Fruit fly (Drosophila melanogaster) whole organism, embryonic: ENCODE results near the gene Zir.
A peak's percentile ranks its signal among the peaks of the same experiment; 100 is the strongest.

Experiments
- Asciz ChIP-seq: fragments of 200-800 bp; sonication (Bioruptor generic); optimal IDR thresholded peaks from 2 replicates; lab custom pipeline; 2017; ENCODE audit warnings: missing biosample characterization, mild to moderate bottlenecking, missing genetic modification characterization, missing genetic modification reagents
- Bgb ChIP-seq: fragments of 200-800 bp; sonication (Bioruptor generic); IDR thresholded peaks from 2 replicates; pipeline ENCODE4 v1.3.6; 2022; ENCODE audit warnings: missing biosample characterization, missing genetic modification characterization; ENCODE audit not compliant: partially characterized antibody
- Blimp-1 ChIP-seq: fragments of 200-800 bp; sonication (Bioruptor generic); optimal IDR thresholded peaks from 3 replicates; lab custom pipeline; 2018; ENCODE audit warnings: missing biosample characterization, missing genetic modification characterization, mild to moderate bottlenecking, moderate library complexity, missing genetic modification reagents
- CG10274 ChIP-seq: fragments of 200-800 bp; sonication (Bioruptor generic); optimal IDR thresholded peaks from 3 replicates; lab custom pipeline; 2017; ENCODE audit warnings: missing biosample characterization, mild to moderate bottlenecking, missing genetic modification characterization
- CG10543 ChIP-seq: fragments of 200-800 bp; sonication (Bioruptor generic); optimal IDR thresholded peaks from 3 replicates; lab custom pipeline; 2017; ENCODE audit warnings: missing biosample characterization, mild to moderate bottlenecking, missing genetic modification characterization, moderate library complexity
- CG10565 ChIP-seq: fragments of 200-800 bp; sonication (Bioruptor generic); optimal IDR thresholded peaks from 3 replicates; lab custom pipeline; 2016; ENCODE audit warnings: missing biosample characterization, mild to moderate bottlenecking, missing genetic modification characterization
- CG11247 ChIP-seq: fragments of 200-800 bp; sonication (Bioruptor generic); IDR thresholded peaks from 2 replicates; pipeline ENCODE4 v1.3.6; 2022; ENCODE audit warnings: missing biosample characterization, missing genetic modification characterization
- CG11504 ChIP-seq: fragments of 200-800 bp; sonication (Bioruptor generic); optimal IDR thresholded peaks from 3 replicates; lab custom pipeline; 2019; ENCODE audit warnings: missing biosample characterization, mild to moderate bottlenecking, missing genetic modification characterization, moderate library complexity
- CG11695 ChIP-seq: fragments of 200-800 bp; sonication (Bioruptor generic); IDR thresholded peaks from 3 replicates; pipeline ENCODE4 v1.3.6; 2022; ENCODE audit warnings: missing biosample characterization, missing genetic modification characterization
- CG12659 ChIP-seq: fragments of 200-800 bp; sonication (Bioruptor generic); optimal IDR thresholded peaks from 3 replicates; lab custom pipeline; 2017; ENCODE audit warnings: mild to moderate bottlenecking, missing biosample characterization, missing genetic modification reagents, missing genetic modification characterization
- CG12769 ChIP-seq: fragments of 200-800 bp; sonication (Bioruptor generic); optimal IDR thresholded peaks from 2 replicates; lab custom pipeline; 2019; ENCODE audit warnings: missing biosample characterization, mild to moderate bottlenecking, missing genetic modification characterization, moderate library complexity
- CG13424 ChIP-seq: fragments of 200-800 bp; sonication (Bioruptor generic); optimal IDR thresholded peaks from 2 replicates; lab custom pipeline; 2019; ENCODE audit warnings: missing biosample characterization, mild to moderate bottlenecking, missing genetic modification characterization, moderate library complexity
- CG14965 ChIP-seq: fragments of 200-800 bp; sonication (Bioruptor generic); optimal IDR thresholded peaks from 2 replicates; lab custom pipeline; 2016; ENCODE audit warnings: missing biosample characterization, missing genetic modification characterization, borderline replicate concordance
- CG15696 ChIP-seq: fragments of 200-800 bp; sonication (Bioruptor generic); optimal IDR thresholded peaks from 2 replicates; lab custom pipeline; 2019; ENCODE audit warnings: missing biosample characterization, mild to moderate bottlenecking, missing genetic modification characterization, moderate library complexity
- CG1603 ChIP-seq: fragments of 200-800 bp; sonication (Bioruptor generic); optimal IDR thresholded peaks from 2 replicates; lab custom pipeline; 2019; ENCODE audit warnings: missing biosample characterization, mild to moderate bottlenecking, missing genetic modification characterization, moderate library complexity
- CG16779 ChIP-seq: fragments of 200-800 bp; sonication (Bioruptor generic); IDR thresholded peaks from 2 replicates; pipeline ENCODE4 v1.3.6; 2022; ENCODE audit warnings: missing biosample characterization, missing genetic modification characterization
- CG16813 ChIP-seq: fragments of 200-800 bp; sonication (Bioruptor generic); IDR thresholded peaks from 3 replicates; pipeline ENCODE4 v1.3.6; 2022; ENCODE audit warnings: missing biosample characterization, missing genetic modification characterization; ENCODE audit not compliant: partially characterized antibody
- CG17829 ChIP-seq: fragments of 200-800 bp; optimal IDR thresholded peaks from 2 replicates; lab custom pipeline; 2019; ENCODE audit warnings: missing biosample characterization, mild to moderate bottlenecking, missing genetic modification characterization, moderate library complexity
- CG2678 ChIP-seq: fragments of 200-800 bp; sonication (Bioruptor generic); optimal IDR thresholded peaks from 3 replicates; lab custom pipeline; 2019; ENCODE audit warnings: missing biosample characterization, mild to moderate bottlenecking, missing genetic modification characterization, moderate library complexity
- CG3407 ChIP-seq: fragments of 200-800 bp; sonication (Bioruptor generic); optimal IDR thresholded peaks from 2 replicates; lab custom pipeline; 2018; ENCODE audit warnings: missing biosample characterization, mild to moderate bottlenecking, missing genetic modification characterization
- CG6791 ChIP-seq: fragments of 200-800 bp; sonication (Bioruptor generic); IDR thresholded peaks from 3 replicates; pipeline ENCODE4 v1.3.6; 2022; ENCODE audit warnings: missing biosample characterization, missing genetic modification characterization; ENCODE audit not compliant: partially characterized antibody
- CG6813 ChIP-seq: fragments of 200-800 bp; sonication (Bioruptor generic); optimal IDR thresholded peaks from 2 replicates; lab custom pipeline; 2017; ENCODE audit warnings: missing biosample characterization, missing genetic modification characterization, mild to moderate bottlenecking, moderate library complexity, missing genetic modification reagents
- CG6854 ChIP-seq: fragments of 200-800 bp; sonication (Bioruptor generic); optimal IDR thresholded peaks from 3 replicates; lab custom pipeline; 2017; ENCODE audit warnings: missing biosample characterization, mild to moderate bottlenecking, missing genetic modification characterization
- CG7987 ChIP-seq: fragments of 200-800 bp; sonication (Bioruptor generic); optimal IDR thresholded peaks from 2 replicates; lab custom pipeline; 2018; ENCODE audit warnings: missing biosample characterization, mild to moderate bottlenecking, missing genetic modification characterization, moderate library complexity
- CHES-1-like ChIP-seq: fragments of 200-800 bp; sonication (Bioruptor generic); optimal IDR thresholded peaks from 2 replicates; lab custom pipeline; 2016; ENCODE audit warnings: missing biosample characterization, missing genetic modification characterization
- D ChIP-seq, 2 experiments: fragments of 200-800 bp in 1 of 2; fragments of >200 bp in 1 of 2; sonication (Bioruptor generic) in 1 of 2; optimal IDR thresholded peaks; 2 replicates in 1 of 2; 3 replicates in 1 of 2; lab custom pipeline; 2017; ENCODE audit warnings: mild to moderate bottlenecking in 1 of 2, missing biosample characterization in 1 of 2, missing genetic modification characterization in 1 of 2, missing genetic modification reagents in 1 of 2
- Dbx ChIP-seq: fragments of 200-800 bp; sonication (Bioruptor generic); IDR thresholded peaks from 3 replicates; pipeline ENCODE4 v1.3.6; 2022; ENCODE audit warnings: missing biosample characterization, missing genetic modification characterization
- Doc3 ChIP-seq: fragments of 200-800 bp; sonication (Bioruptor generic); IDR thresholded peaks from 3 replicates; pipeline ENCODE4 v1.3.6; 2022; ENCODE audit warnings: missing biosample characterization, missing genetic modification characterization; ENCODE audit not compliant: partially characterized antibody
- HHEX ChIP-seq: fragments of 200-800 bp; sonication (Bioruptor generic); optimal IDR thresholded peaks from 3 replicates; lab custom pipeline; 2017; ENCODE audit warnings: missing biosample characterization, mild to moderate bottlenecking, missing genetic modification characterization, missing genetic modification reagents
- HLHmδ ChIP-seq: fragments of 200-800 bp; sonication (Bioruptor generic); optimal IDR thresholded peaks from 2 replicates; lab custom pipeline; 2018; ENCODE audit warnings: missing biosample characterization, mild to moderate bottlenecking, missing genetic modification characterization, moderate library complexity
- Hand ChIP-seq: fragments of 200-800 bp; sonication (Bioruptor generic); optimal IDR thresholded peaks from 2 replicates; lab custom pipeline; 2017; ENCODE audit warnings: mild to moderate bottlenecking, missing biosample characterization, missing genetic modification reagents, missing genetic modification characterization
- Hey ChIP-seq: fragments of 200-800 bp; sonication (Bioruptor generic); optimal IDR thresholded peaks from 3 replicates; lab custom pipeline; 2018; ENCODE audit warnings: missing biosample characterization, mild to moderate bottlenecking, missing genetic modification characterization
- MBD-R2 ChIP-seq: fragments of 200-800 bp; sonication (Bioruptor generic); IDR thresholded peaks from 2 replicates; pipeline ENCODE4 v1.3.6; 2022; ENCODE audit warnings: missing biosample characterization, missing genetic modification characterization
- Nf-YB ChIP-seq: fragments of 200-800 bp; sonication (Bioruptor generic); optimal IDR thresholded peaks from 3 replicates; lab custom pipeline; 2019; ENCODE audit warnings: missing biosample characterization, mild to moderate bottlenecking, missing genetic modification characterization, moderate library complexity
- cg ChIP-seq: fragments of 200-800 bp; sonication (Bioruptor generic); optimal IDR thresholded peaks from 3 replicates; lab custom pipeline; 2019; ENCODE audit warnings: missing biosample characterization, mild to moderate bottlenecking, missing genetic modification characterization, moderate library complexity
- cwo ChIP-seq: fragments of 200-800 bp; sonication (Bioruptor generic); optimal IDR thresholded peaks from 3 replicates; lab custom pipeline; 2017; ENCODE audit warnings: missing biosample characterization, missing genetic modification characterization, mild to moderate bottlenecking, moderate library complexity, missing genetic modification reagents
- ewg ChIP-seq: fragments of 200-800 bp; sonication (Bioruptor generic); optimal IDR thresholded peaks from 3 replicates; lab custom pipeline; 2017; ENCODE audit warnings: mild to moderate bottlenecking, missing biosample characterization, missing genetic modification reagents, missing genetic modification characterization
- hb ChIP-seq: fragments of 200-800 bp; sonication (Bioruptor generic); IDR thresholded peaks from 3 replicates; pipeline ENCODE4 v1.3.6; 2022; ENCODE audit warnings: missing biosample characterization, missing genetic modification characterization; ENCODE audit not compliant: partially characterized antibody
- hkb ChIP-seq, 2 experiments: fragments of 200-800 bp in 1 of 2; fragments of >200 bp in 1 of 2; sonication (Bioruptor generic) in 1 of 2; IDR thresholded peaks in 1 of 2; optimal IDR thresholded peaks in 1 of 2; 2 replicates each; pipeline versions ENCODE4 v1.3.6 to Lab custom; 2017 to 2022; ENCODE audit warnings: missing biosample characterization in 1 of 2, missing genetic modification characterization in 1 of 2
- lab ChIP-seq: fragments of 200-800 bp; sonication (Bioruptor generic); optimal IDR thresholded peaks from 3 replicates; lab custom pipeline; 2017; ENCODE audit warnings: missing biosample characterization, missing genetic modification characterization, mild to moderate bottlenecking, moderate library complexity, missing genetic modification reagents
- nerfin-2 ChIP-seq: fragments of 200-800 bp; sonication (Bioruptor generic); IDR thresholded peaks from 2 replicates; pipeline ENCODE4 v1.3.6; 2022; ENCODE audit warnings: missing biosample characterization, missing genetic modification characterization; ENCODE audit not compliant: partially characterized antibody
- pan ChIP-seq, 4 experiments: fragments of >200 bp in 3 of 4; fragments of 200-800 bp in 1 of 4; sonication (Bioruptor generic) in 1 of 4; optimal IDR thresholded peaks in 3 of 4; IDR thresholded peaks in 1 of 4; 2 replicates each; pipeline versions ENCODE4 v1.3.6 to Lab custom; 2017 to 2022; ENCODE audit warnings: missing biosample characterization in 2 of 4, missing genetic modification characterization in 2 of 4, mixed read lengths in 1 of 4
- pita ChIP-seq: fragments of 200-800 bp; sonication (Bioruptor generic); optimal IDR thresholded peaks from 2 replicates; lab custom pipeline; 2017; ENCODE audit warnings: missing biosample characterization, mild to moderate bottlenecking, missing genetic modification characterization
- sd ChIP-seq: fragments of 200-800 bp; sonication (Bioruptor generic); optimal IDR thresholded peaks from 3 replicates; lab custom pipeline; 2018; ENCODE audit warnings: missing biosample characterization, mild to moderate bottlenecking, missing genetic modification characterization, moderate library complexity
- stc ChIP-seq: fragments of 200-800 bp; sonication (Bioruptor generic); IDR thresholded peaks from 2 replicates; pipeline ENCODE4 v1.3.6; 2022; ENCODE audit warnings: missing biosample characterization, missing genetic modification characterization
- tio ChIP-seq: fragments of 200-800 bp; sonication (Bioruptor generic); optimal IDR thresholded peaks from 2 replicates; lab custom pipeline; 2017; ENCODE audit warnings: missing biosample characterization, missing genetic modification characterization, inconsistent platforms

Gene Zir

dm6 chr2L:81198-81597, 13.3 kb upstream of the Zir start (continued):
- TF ChIP-seq nerfin-2 (GFP tag; lab: Robert Waterston, UW) (no peak), lab (peak; percentile 84), Doc3 (GFP tag; lab: Robert Waterston, UW) (no peak), CG16779 (GFP tag; lab: Robert Waterston, UW) (no peak), CG15696 (no peak), cg (GFP tag; lab: Kevin White, UChicago) (no peak), CG2678 (tag; lab: Kevin White, UChicago) (peak; percentile 63), cwo (GFP tag; lab: Kevin White, UChicago) (peak; percentile 29), CG7987 (GFP tag; lab: Kevin White, UChicago) (peak; percentile 58), CG11695 (GFP tag; lab: Robert Waterston, UW) (no peak), CG10274 (GFP tag; lab: Kevin White, UChicago) (peak; percentile 19), Hand (peak; percentile 14), HHEX (peak; percentile 58), CG1603 (tag; lab: Kevin White, UChicago) (peak; percentile 8), CG6813 (GFP tag; lab: Kevin White, UChicago) (peak; percentile 76), CG3407 (GFP tag; lab: Kevin White, UChicago) (peak; percentile 60), Bgb (GFP tag; lab: Robert Waterston, UW) (no peak), CG16813 (GFP tag; lab: Robert Waterston, UW) (no peak), MBD-R2 (GFP tag; lab: Robert Waterston, UW) (no peak), pita (GFP tag; lab: Kevin White, UChicago) (no peak), Asciz (peak; percentile 83), CG13424 (tag; lab: Kevin White, UChicago) (peak; percentile 25), CG14965 (GFP tag; lab: Kevin White, UChicago) (no peak), stc (GFP tag; lab: Robert Waterston, UW) (peak; percentile 59), D (optimal IDR thresholded peaks at IDR 0.05; lab: Kevin White, UChicago) (no peak), D (GFP tag; optimal IDR thresholded peaks at IDR 0.05; lab: Kevin White, UChicago) (peak; percentile 30), CG6791 (GFP tag; lab: Robert Waterston, UW) (no peak), CG6854 (peak; percentile 62), CG12769 (tag; lab: Kevin White, UChicago) (peak; percentile 35), Dbx (GFP tag; lab: Robert Waterston, UW) (no peak), pan (optimal IDR thresholded peaks at IDR 0.05; lab: Kevin White, UChicago) (no peak), pan (GFP tag; optimal IDR thresholded peaks at IDR 0.05 in 1 of 2, IDR thresholded peaks at IDR 0.05 in 1 of 2) (peak in 1 of 2 experiments; percentile 38), CG11247 (GFP tag; lab: Robert Waterston, UW) (no peak), hb (no peak), CG11504 (tag; lab: Kevin White, UChicago) (peak; percentile 30), CG10565 (GFP tag; lab: Kevin White, UChicago) (no peak), Hey (tag; lab: Kevin White, UChicago) (no peak), tio (GFP tag; lab: Kevin White, UChicago) (no peak), ewg (GFP tag; lab: Kevin White, UChicago) (peak; percentile 6), Blimp-1 (peak; percentile 46), sd (peak; percentile 25), Nf-YB (GFP tag; lab: Kevin White, UChicago) (peak; percentile 27), CHES-1-like (GFP tag; lab: Kevin White, UChicago) (no peak), CG12659 (GFP tag; lab: Kevin White, UChicago) (peak; percentile 23), HLHmδ (GFP tag; lab: Kevin White, UChicago) (no peak), CG10543 (GFP tag; lab: Kevin White, UChicago) (peak; percentile 58), hkb (optimal IDR thresholded peaks at IDR 0.05; lab: Kevin White, UChicago) (no peak), hkb (GFP tag; IDR thresholded peaks at IDR 0.05; lab: Robert Waterston, UW) (peak; percentile 53; the same call in 1 of the 2 replicates), CG17829 (tag; lab: Kevin White, UChicago) (no peak)
